Fruit fly (Drosophila melanogaster) whole organism, embryonic: ENCODE data around the gene SC35.
A peak's percentile ranks its signal among the peaks of the same experiment; 100 is the strongest.

Experiments
- BEAF-32 ChIP-seq: fragments of 200-800 bp; sonication (Bioruptor generic); optimal IDR thresholded peaks from 3 replicates; lab custom pipeline; 2017; ENCODE audit warnings: missing biosample characterization, missing genetic modification characterization, mild to moderate bottlenecking, moderate library complexity, missing genetic modification reagents
- CG10959 ChIP-seq: fragments of 200-800 bp; sonication (Bioruptor generic); IDR thresholded peaks from 2 replicates; pipeline ENCODE4 v1.3.6; 2022; ENCODE audit warnings: missing biosample characterization, missing genetic modification characterization
- CG12299 ChIP-seq: fragments of 200-800 bp; sonication (Bioruptor generic); optimal IDR thresholded peaks from 2 replicates; lab custom pipeline; 2018; ENCODE audit warnings: missing biosample characterization, mild to moderate bottlenecking, missing genetic modification characterization
- CG12769 ChIP-seq: fragments of 200-800 bp; sonication (Bioruptor generic); optimal IDR thresholded peaks from 2 replicates; lab custom pipeline; 2019; ENCODE audit warnings: missing biosample characterization, mild to moderate bottlenecking, missing genetic modification characterization, moderate library complexity
- CG14014 ChIP-seq: fragments of 200-800 bp; sonication (Bioruptor generic); IDR thresholded peaks from 2 replicates; pipeline ENCODE4 v1.3.6; 2022; ENCODE audit warnings: missing biosample characterization, missing genetic modification characterization
- CG14441 ChIP-seq: fragments of 200-800 bp; sonication (Bioruptor generic); IDR thresholded peaks from 2 replicates; pipeline ENCODE4 v1.3.6; 2022; ENCODE audit warnings: missing biosample characterization, missing genetic modification characterization
- CG1832 ChIP-seq: fragments of 200-800 bp; sonication (Bioruptor generic); optimal IDR thresholded peaks from 2 replicates; lab custom pipeline; 2017; ENCODE audit warnings: missing biosample characterization, mild to moderate bottlenecking, missing genetic modification characterization, inconsistent platforms
- CG2120 ChIP-seq: fragments of 200-800 bp; sonication (Bioruptor generic); optimal IDR thresholded peaks from 3 replicates; lab custom pipeline; 2016; ENCODE audit warnings: missing biosample characterization, missing genetic modification characterization
- CG30431 ChIP-seq: fragments of 200-800 bp; sonication (Bioruptor generic); optimal IDR thresholded peaks from 2 replicates; lab custom pipeline; 2017; ENCODE audit warnings: missing biosample characterization, missing genetic modification characterization
- CG34376 ChIP-seq: fragments of 200-800 bp; sonication (Bioruptor generic); optimal IDR thresholded peaks from 2 replicates; lab custom pipeline; 2018; ENCODE audit warnings: missing biosample characterization, mild to moderate bottlenecking, missing genetic modification characterization
- CG3726 ChIP-seq: fragments of 200-800 bp; sonication (Bioruptor generic); IDR thresholded peaks from 3 replicates; pipeline ENCODE4, ENCODE4 v1.3.6; 2022; ENCODE audit warnings: missing biosample characterization, missing genetic modification characterization
- CG43689 ChIP-seq: fragments of 200-800 bp; sonication (Bioruptor generic); IDR thresholded peaks from 2 replicates; pipeline ENCODE4 v1.3.6; 2022; ENCODE audit warnings: missing biosample characterization, missing genetic modification characterization
- CG6272 ChIP-seq: fragments of 200-800 bp; sonication (Bioruptor generic); IDR thresholded peaks from 2 replicates; pipeline ENCODE4 v1.3.6; 2022; ENCODE audit warnings: missing biosample characterization, missing genetic modification characterization
- CG8388 ChIP-seq: fragments of 200-800 bp; sonication (Bioruptor generic); optimal IDR thresholded peaks from 2 replicates; lab custom pipeline; 2019; ENCODE audit warnings: missing biosample characterization, mild to moderate bottlenecking, missing genetic modification characterization, moderate library complexity
- CrebB ChIP-seq: fragments of 200-800 bp; sonication (Bioruptor generic); optimal IDR thresholded peaks from 3 replicates; lab custom pipeline; 2018; ENCODE audit warnings: missing biosample characterization, mild to moderate bottlenecking, missing genetic modification characterization
- D19A ChIP-seq: fragments of 200-800 bp; optimal IDR thresholded peaks from 3 replicates; lab custom pipeline; 2019; ENCODE audit warnings: missing biosample characterization, mild to moderate bottlenecking, missing genetic modification characterization, moderate library complexity
- Dip2 ChIP-seq: fragments of 200-800 bp; sonication (Bioruptor generic); IDR thresholded peaks from 2 replicates; pipeline ENCODE4 v1.3.6; 2022; ENCODE audit warnings: missing biosample characterization, missing genetic modification characterization
- Dref ChIP-seq: fragments of 200-800 bp; sonication (Bioruptor generic); IDR thresholded peaks from 2 replicates; pipeline ENCODE4 v1.3.6; 2022; ENCODE audit warnings: missing biosample characterization, missing genetic modification characterization
- Fer3 ChIP-seq: fragments of 200-800 bp; sonication (Bioruptor generic); optimal IDR thresholded peaks from 2 replicates; lab custom pipeline; 2018; ENCODE audit warnings: missing biosample characterization, mild to moderate bottlenecking, missing genetic modification characterization, moderate library complexity
- Gsc ChIP-seq: fragments of 200-800 bp; sonication (Bioruptor generic); IDR thresholded peaks from 2 replicates; pipeline ENCODE4 v1.3.6; 2022; ENCODE audit warnings: missing biosample characterization, missing genetic modification characterization
- HLH54F ChIP-seq: fragments of 200-800 bp; sonication (Bioruptor generic); optimal IDR thresholded peaks from 3 replicates; lab custom pipeline; 2016; ENCODE audit warnings: missing biosample characterization, missing genetic modification characterization
- Hey ChIP-seq: fragments of 200-800 bp; sonication (Bioruptor generic); optimal IDR thresholded peaks from 3 replicates; lab custom pipeline; 2018; ENCODE audit warnings: missing biosample characterization, mild to moderate bottlenecking, missing genetic modification characterization
- HmgZ ChIP-seq: fragments of 200-800 bp; sonication (Bioruptor generic); optimal IDR thresholded peaks from 2 replicates; lab custom pipeline; 2018; ENCODE audit warnings: missing biosample characterization, mild to moderate bottlenecking, missing genetic modification characterization
- Hmr ChIP-seq: fragments of 200-800 bp; sonication (Bioruptor generic); optimal IDR thresholded peaks from 3 replicates; lab custom pipeline; 2017; ENCODE audit warnings: mild to moderate bottlenecking, missing biosample characterization, missing genetic modification reagents, missing genetic modification characterization
- Lim3 ChIP-seq: fragments of 200-800 bp; sonication (Bioruptor generic); IDR thresholded peaks from 2 replicates; pipeline ENCODE4 v1.3.6; 2022; ENCODE audit warnings: missing biosample characterization, missing genetic modification characterization
- Mad ChIP-seq: fragments of 200-800 bp; sonication (Bioruptor generic); optimal IDR thresholded peaks from 2 replicates; lab custom pipeline; 2016; ENCODE audit warnings: missing biosample characterization, missing genetic modification characterization
- Sry-β ChIP-seq: fragments of 200-800 bp; sonication (Bioruptor generic); optimal IDR thresholded peaks from 2 replicates; lab custom pipeline; 2018; ENCODE audit warnings: missing biosample characterization, mild to moderate bottlenecking, missing genetic modification characterization, moderate library complexity
- Taf1 ChIP-seq: fragments of 200-800 bp; sonication (Bioruptor generic); IDR thresholded peaks from 2 replicates; pipeline ENCODE4 v1.3.6; 2022; ENCODE audit warnings: missing biosample characterization, missing genetic modification characterization
- Vsx1 ChIP-seq: fragments of 200-800 bp; sonication (Bioruptor generic); optimal IDR thresholded peaks from 2 replicates; lab custom pipeline; 2017; ENCODE audit warnings: missing biosample characterization, mild to moderate bottlenecking, missing genetic modification characterization, missing genetic modification reagents
- aop ChIP-seq: fragments of 200-800 bp; sonication (Bioruptor generic); IDR thresholded peaks from 2 replicates; pipeline ENCODE4 v1.3.6; 2022; ENCODE audit warnings: missing biosample characterization, missing genetic modification characterization
- bowl ChIP-seq: fragments of 200-800 bp; sonication (Bioruptor generic); IDR thresholded peaks from 2 replicates; pipeline ENCODE4 v1.3.6; 2022; ENCODE audit warnings: missing biosample characterization, missing genetic modification characterization
- bsh ChIP-seq, 2 experiments: fragments of 200-800 bp; sonication (Bioruptor generic); optimal IDR thresholded peaks; 2 replicates each; lab custom pipeline; 2017 to 2018; ENCODE audit warnings: mild to moderate bottlenecking in 2 of 2, missing biosample characterization in 2 of 2, missing genetic modification characterization in 2 of 2, moderate library complexity in 1 of 2
- chif ChIP-seq, 2 experiments: fragments of 200-800 bp; sonication (Bioruptor generic); optimal IDR thresholded peaks; 3 replicates each; lab custom pipeline; 2016; ENCODE audit warnings: missing biosample characterization in 2 of 2, missing genetic modification characterization in 2 of 2
- crol ChIP-seq: fragments of 200-800 bp; sonication (Bioruptor generic); IDR thresholded peaks from 2 replicates; pipeline ENCODE4 v1.3.6; 2022; ENCODE audit warnings: missing biosample characterization, missing genetic modification characterization
- crp ChIP-seq, 2 experiments: fragments of 200-800 bp; sonication (Bioruptor generic); optimal IDR thresholded peaks; 2 replicates in 1 of 2; 3 replicates in 1 of 2; lab custom pipeline; 2017; ENCODE audit warnings: missing biosample characterization in 2 of 2, missing genetic modification characterization in 2 of 2, mild to moderate bottlenecking in 1 of 2, moderate library complexity in 1 of 2
- fd3F ChIP-seq: fragments of 200-800 bp; sonication (Bioruptor generic); optimal IDR thresholded peaks from 2 replicates; lab custom pipeline; 2018; ENCODE audit warnings: missing biosample characterization, mild to moderate bottlenecking, missing genetic modification characterization, moderate library complexity
- gem ChIP-seq: fragments of 200-800 bp; sonication (Bioruptor generic); optimal IDR thresholded peaks from 2 replicates; lab custom pipeline; 2019; ENCODE audit warnings: missing biosample characterization, mild to moderate bottlenecking, missing genetic modification characterization, moderate library complexity
- grau ChIP-seq: fragments of 200-800 bp; optimal IDR thresholded peaks from 3 replicates; lab custom pipeline; 2019; ENCODE audit warnings: missing biosample characterization, mild to moderate bottlenecking, missing genetic modification characterization, moderate library complexity
- gt ChIP-seq: fragments of 200-800 bp; sonication (Bioruptor generic); IDR thresholded peaks from 2 replicates; pipeline ENCODE4 v1.3.6; 2022; ENCODE audit warnings: missing biosample characterization, missing genetic modification characterization
- insv ChIP-seq, 2 experiments: fragments of 200-800 bp; sonication (Bioruptor generic); optimal IDR thresholded peaks; 3 replicates each; lab custom pipeline; 2016 to 2018; ENCODE audit warnings: missing biosample characterization in 2 of 2, missing genetic modification characterization in 2 of 2
- inv ChIP-seq: fragments of 200-800 bp; sonication (Bioruptor generic); IDR thresholded peaks from 2 replicates; pipeline ENCODE4 v1.3.6; 2022; ENCODE audit warnings: missing biosample characterization, missing genetic modification characterization; ENCODE audit not compliant: partially characterized antibody
- mld ChIP-seq: fragments of 200-800 bp; sonication (Bioruptor generic); IDR thresholded peaks from 3 replicates; pipeline ENCODE4 v1.3.6; 2022; ENCODE audit warnings: missing biosample characterization, missing genetic modification characterization; ENCODE audit not compliant: partially characterized antibody
- nerfin-2 ChIP-seq: fragments of 200-800 bp; sonication (Bioruptor generic); IDR thresholded peaks from 2 replicates; pipeline ENCODE4 v1.3.6; 2022; ENCODE audit warnings: missing biosample characterization, missing genetic modification characterization; ENCODE audit not compliant: partially characterized antibody
- pfk ChIP-seq: fragments of 200-800 bp; sonication (Bioruptor generic); optimal IDR thresholded peaks from 2 replicates; lab custom pipeline; 2018; ENCODE audit warnings: missing biosample characterization, mild to moderate bottlenecking, missing genetic modification characterization, moderate library complexity
- psq ChIP-seq: fragments of 200-800 bp; sonication (Bioruptor generic); optimal IDR thresholded peaks from 2 replicates; lab custom pipeline; 2017; ENCODE audit warnings: missing biosample characterization, missing genetic modification characterization
- sima ChIP-seq: fragments of 200-800 bp; sonication (Bioruptor generic); optimal IDR thresholded peaks from 2 replicates; lab custom pipeline; 2016; ENCODE audit warnings: missing biosample characterization, missing genetic modification characterization
- slou ChIP-seq: fragments of 200-800 bp; sonication (Bioruptor generic); optimal IDR thresholded peaks from 3 replicates; lab custom pipeline; 2016; ENCODE audit warnings: missing biosample characterization, missing genetic modification characterization
- zen ChIP-seq: fragments of 200-800 bp; sonication (Bioruptor generic); optimal IDR thresholded peaks from 3 replicates; lab custom pipeline; 2018; ENCODE audit warnings: missing biosample characterization, mild to moderate bottlenecking, missing genetic modification characterization, moderate library complexity

Gene SC35

dm6 chr2L:12433712-12434534, 542 bp downstream of the SC35 start, which contains the start of gene eRF3 (continued):
- TF ChIP-seq CG3726 (GFP tag; lab: Robert Waterston, UW): 0 out of 3 replicates have a peak, but pooled peaks have one; percentile 44
- peak; percentile 78 for TF ChIP-seq CG6272 (GFP tag; lab: Robert Waterston, UW)
- TF ChIP-seq grau: peak; percentile 87
- no peak for TF ChIP-seq crp (GFP tag; optimal IDR thresholded peaks at IDR 0.05; lab: Kevin White, UChicago)
- TF ChIP-seq aop (GFP tag; lab: Robert Waterston, UW): no peak
- TF ChIP-seq chif (GFP tag; optimal IDR thresholded peaks at IDR 0.05; lab: Kevin White, UChicago): peak in 1 of 2 experiments; percentile 2
- no peak for TF ChIP-seq CrebB (tag; lab: Kevin White, UChicago)
- TF ChIP-seq Taf1: peak; percentile 59; the same call in 1 of the 2 replicates
- TF ChIP-seq Vsx1 (GFP tag; lab: Kevin White, UChicago): peak; percentile 21
- TF ChIP-seq Hey (tag; lab: Kevin White, UChicago): no peak
- TF ChIP-seq D19A (tag; lab: Kevin White, UChicago): peak; percentile 80
- no peak for TF ChIP-seq crol (GFP tag; lab: Robert Waterston, UW)
- TF ChIP-seq CG14441: peak; percentile 74
- TF ChIP-seq Fer3 (tag; lab: Kevin White, UChicago): peak; percentile 74
- no peak for TF ChIP-seq sima (GFP tag; lab: Kevin White, UChicago)
- TF ChIP-seq CG43689: peak; percentile 39
- TF ChIP-seq CG12299 (tag; lab: Kevin White, UChicago): peak; percentile 72
- TF ChIP-seq Dref (GFP tag; lab: Robert Waterston, UW): peak; percentile 71
- TF ChIP-seq CG14014: peak; percentile 66
- TF ChIP-seq gem (tag; lab: Kevin White, UChicago): peak; percentile 95
- TF ChIP-seq fd3F (GFP tag; lab: Kevin White, UChicago): peak; percentile 78
- TF ChIP-seq gt: peak; percentile 48
- peak; percentile 25; the same call in 1 of the 2 replicates for TF ChIP-seq CG10959 (GFP tag; lab: Robert Waterston, UW)
- TF ChIP-seq CG8388 (GFP tag; lab: Kevin White, UChicago): peak; percentile 69
- TF ChIP-seq CG1832: no peak
- TF ChIP-seq Lim3 (GFP tag; lab: Robert Waterston, UW): no peak
- TF ChIP-seq BEAF-32: peak; percentile 62
- no peak for TF ChIP-seq Dip2 (GFP tag; lab: Robert Waterston, UW)
- peak in 1 of 2 experiments; percentile 71 for TF ChIP-seq bsh (GFP tag; optimal IDR thresholded peaks at IDR 0.05; lab: Kevin White, UChicago)
- TF ChIP-seq CG12769 (tag; lab: Kevin White, UChicago): no peak
- TF ChIP-seq Gsc (GFP tag; lab: Robert Waterston, UW): no peak
- TF ChIP-seq Hmr (GFP tag; lab: Kevin White, UChicago): peak; percentile 72
- TF ChIP-seq psq (GFP tag; lab: Kevin White, UChicago): peak; percentile 35
- TF ChIP-seq zen: peak; percentile 69
- no peak for TF ChIP-seq CG34376
- 0 out of 2 replicates have a peak, but pooled peaks have one; percentile 34 for TF ChIP-seq inv (GFP tag; lab: Robert Waterston, UW)
- TF ChIP-seq Mad: peak; percentile 5
- TF ChIP-seq insv (GFP tag; optimal IDR thresholded peaks at IDR 0.05; lab: Kevin White, UChicago): peak in 1 of 2 experiments; percentile 16
- no peak for TF ChIP-seq pfk
- no peak for TF ChIP-seq HLH54F (GFP tag; lab: Kevin White, UChicago)
- no peak for TF ChIP-seq bowl (GFP tag; lab: Robert Waterston, UW)
- TF ChIP-seq slou: peak; percentile 50
- no peak for TF ChIP-seq mld (GFP tag; lab: Robert Waterston, UW)
- TF ChIP-seq nerfin-2 (GFP tag; lab: Robert Waterston, UW): peak; percentile 13
- TF ChIP-seq HmgZ (tag; lab: Kevin White, UChicago): peak; percentile 6
- TF ChIP-seq CG2120 (GFP tag; lab: Kevin White, UChicago): peak; percentile 58
- no peak for TF ChIP-seq Sry-β (GFP tag; lab: Kevin White, UChicago)
- TF ChIP-seq CG30431 (GFP tag; lab: Kevin White, UChicago): peak; percentile 53
